Worm (Caenorhabditis elegans) whole organism, midembryonic: ENCODE data around the gene Y69H2.15.

Experiments
- cog-1 ChIP-seq: sonication (generic microtip); optimal IDR thresholded peaks from 2 replicates; lab custom pipeline; 2016; ENCODE audit warnings: missing genetic modification characterization, missing compliant biosample characterization
- flt-1 ChIP-seq: fragments of 200-800 bp; sonication (Bioruptor generic); IDR thresholded peaks from 2 replicates; pipeline ENCODE4 v1.3.6; 2022; ENCODE audit warnings: missing genetic modification characterization, missing compliant biosample characterization
- klf-2 ChIP-seq: fragments of 200-800 bp; sonication (Bioruptor generic); conservative IDR thresholded peaks from 2 replicates; pipeline ENCODE4 v1.3.6; 2022; ENCODE audit warnings: missing genetic modification reagents, missing genetic modification characterization, missing compliant biosample characterization
- ztf-23 ChIP-seq: fragments of 200-800 bp; sonication (Bioruptor generic); IDR thresholded peaks from 2 replicates; pipeline ENCODE4 v1.3.6; 2022; ENCODE audit warnings: missing genetic modification reagents, missing genetic modification characterization, missing compliant biosample characterization
- ztf-29 ChIP-seq: fragments of 200-800 bp; sonication (Bioruptor generic); IDR thresholded peaks from 2 replicates; pipeline ENCODE4 v1.3.6; 2022; ENCODE audit warnings: missing genetic modification reagents, missing genetic modification characterization, missing compliant biosample characterization

DNA sequence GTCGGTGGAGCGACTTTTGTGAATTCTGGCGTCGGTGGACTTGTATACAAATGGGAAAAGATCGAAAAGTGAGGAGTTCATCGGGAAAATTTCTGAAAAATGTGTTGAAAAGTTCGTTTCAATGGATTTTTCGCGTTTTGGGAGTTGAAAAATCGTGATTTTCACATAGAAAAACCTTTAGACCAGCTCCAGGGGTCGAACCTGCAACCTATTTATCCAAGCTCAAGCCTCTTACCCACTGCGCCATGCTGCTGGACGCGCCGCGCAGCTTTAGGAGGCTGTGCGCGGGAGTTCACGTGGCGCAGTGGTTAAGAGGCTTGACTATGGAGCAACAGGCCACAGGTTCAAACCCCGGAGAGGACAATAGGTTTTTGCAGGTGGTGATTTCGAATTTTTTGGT lies 4.2 kb downstream of the Y69H2.15 start, which contains the start of gene Y69H2.1:
- no peak for TF ChIP-seq flt-1 (GFP tag; lab: Robert Waterston, UW)
- no peak for TF ChIP-seq ztf-29
- no peak for TF ChIP-seq cog-1 (tag; lab: Kevin White, UChicago)
- TF ChIP-seq ztf-23 (GFP tag; lab: Robert Waterston, UW): no peak
- TF ChIP-seq klf-2 (GFP tag; lab: Robert Waterston, UW): no peak
